Worm (Caenorhabditis elegans): ENCODE measurements around the gene rsp-8.

DNA sequence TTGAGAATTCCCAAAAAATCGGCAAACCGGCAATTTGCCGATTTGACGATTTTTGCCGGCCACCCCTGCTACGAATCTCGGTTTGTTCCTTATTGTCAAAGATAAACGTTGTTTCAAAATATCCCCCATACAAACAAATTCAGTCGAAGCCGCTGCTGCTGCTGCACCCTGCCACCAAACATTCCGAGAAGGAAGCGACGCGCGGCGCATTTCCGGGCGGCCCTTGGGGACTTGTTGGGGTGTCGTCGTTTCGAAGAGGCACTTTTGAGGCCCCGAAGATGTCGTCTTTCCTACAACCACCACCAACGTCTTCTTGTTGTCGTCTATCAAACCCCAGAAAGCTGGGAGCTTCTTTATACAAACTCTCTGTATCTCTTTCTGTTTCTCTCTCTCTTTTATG is 31.8 kb upstream of the rsp-8 start:
- no peak for TF ChIP-seq nhr-11 (tag; optimal IDR thresholded peaks at IDR 0.05)
- TF ChIP-seq alr-1 (tag; optimal IDR thresholded peaks at IDR 0.05): no peak

Measured in whole organism, L2 larva.